Worm (Caenorhabditis elegans): Measurements from ENCODE around the gene eif-2Bgamma.

The eif-2Bgamma gene

DNA sequence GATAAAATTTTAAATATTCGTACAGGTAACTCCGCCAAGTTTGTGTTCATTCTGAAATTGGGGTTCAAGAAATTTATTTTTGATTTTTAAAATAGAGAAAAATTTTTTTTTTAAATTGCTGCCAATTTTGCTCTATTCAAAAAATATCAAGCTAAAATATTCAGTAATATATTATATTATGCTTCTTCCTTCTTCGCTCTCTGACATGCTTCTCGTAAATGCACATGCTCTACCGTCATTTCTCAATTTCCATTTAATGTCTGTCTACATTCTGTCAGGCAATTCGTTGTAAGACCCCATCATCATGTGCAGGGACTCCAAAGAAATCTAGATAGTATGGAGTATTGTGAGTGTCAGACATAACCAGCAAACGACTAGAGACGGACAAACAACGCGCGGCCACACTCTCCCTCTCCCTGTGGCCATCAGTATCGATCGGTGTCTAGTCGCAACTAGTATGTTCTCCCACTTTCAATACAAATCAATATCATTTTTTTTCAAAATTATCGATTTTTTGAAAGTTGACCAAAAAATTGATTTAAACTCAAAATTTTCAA, 16.1 kb downstream of the eif-2Bgamma start, which contains the start of the genes malt-1 and ceh-38 (continued):
- peak; percentile 77 for TF ChIP-seq vab-7 (GFP tag; IDR thresholded peaks at IDR 0.05)
- peak; percentile 89 for TF ChIP-seq duxl-1 (tag; optimal IDR thresholded peaks at IDR 0.05; ENCODE audit: poor library complexity)
- peak; percentile 34; the same call in 1 of the 2 replicates for TF ChIP-seq lin-29 (GFP tag; IDR thresholded peaks at IDR 0.05)
- peak; percentile 88 for TF ChIP-seq lin-13 (GFP tag; optimal IDR thresholded peaks at IDR 0.05)
- no peak for TF ChIP-seq Y48G9A.11 (GFP tag; IDR thresholded peaks at IDR 0.05)
- TF ChIP-seq nhr-10 (tag; optimal IDR thresholded peaks at IDR 0.05) = peak; percentile 68
- TF ChIP-seq zag-1 (tag; optimal IDR thresholded peaks at IDR 0.05) = peak; percentile 18
- peak; percentile 78 for TF ChIP-seq nhr-102 (tag; optimal IDR thresholded peaks at IDR 0.05)
- peak; percentile 89 for TF ChIP-seq dmd-6 (GFP tag; IDR thresholded peaks at IDR 0.05)
- peak; percentile 83 for TF ChIP-seq dpl-1 (GFP tag; optimal IDR thresholded peaks at IDR 0.05)
- TF ChIP-seq egl-27 (tag; optimal IDR thresholded peaks at IDR 0.05) = no peak
- TF ChIP-seq mes-2 (tag; optimal IDR thresholded peaks at IDR 0.05; ENCODE audit: poor library complexity, severe bottlenecking) = peak; percentile 95
- peak; percentile 83 for TF ChIP-seq nhr-48 (tag; optimal IDR thresholded peaks at IDR 0.05)
- no peak for TF ChIP-seq nhr-237 (tag; optimal IDR thresholded peaks at IDR 0.05)
- no peak for TF ChIP-seq F49E8.2 (tag; optimal IDR thresholded peaks at IDR 0.05; ENCODE audit: borderline replicate concordance)
- no peak for TF ChIP-seq dmd-8 (GFP tag; IDR thresholded peaks at IDR 0.05)
- no peak for TF ChIP-seq zfp-3 (GFP tag; conservative IDR thresholded peaks at IDR 0.05)
- no peak for TF ChIP-seq daf-12 (tag; optimal IDR thresholded peaks at IDR 0.05)
- TF ChIP-seq F10B5.3 (tag; optimal IDR thresholded peaks at IDR 0.05) = peak; percentile 74
- TF ChIP-seq D1046.2 (GFP tag; IDR thresholded peaks at IDR 0.05) = no peak
- TF ChIP-seq ztf-7 (tag; optimal IDR thresholded peaks at IDR 0.05) = peak; percentile 77
- TF ChIP-seq sdz-12 (GFP tag; optimal IDR thresholded peaks at IDR 0.05) = no peak
- peak; percentile 98 for TF ChIP-seq nhr-11 (tag; optimal IDR thresholded peaks at IDR 0.05)
- TF ChIP-seq hlh-11 (tag; optimal IDR thresholded peaks at IDR 0.05) = peak; percentile 96
- no peak for TF ChIP-seq set-16 (GFP tag; IDR thresholded peaks at IDR 0.05)
- TF ChIP-seq ZK546.5 (tag; optimal IDR thresholded peaks at IDR 0.05) = peak in 1 of 2 experiments; percentile 60
- TF ChIP-seq nhr-111 (GFP tag; optimal IDR thresholded peaks at IDR 0.05) = no peak
- peak; percentile 16 for TF ChIP-seq unc-130 (GFP tag; optimal IDR thresholded peaks at IDR 0.05)
- TF ChIP-seq F26F4.8 (GFP tag; conservative IDR thresholded peaks at IDR 0.05) = no peak
- peak; percentile 88 for TF ChIP-seq ctbp-1 (GFP tag; IDR thresholded peaks at IDR 0.05)
- no peak for TF ChIP-seq ceh-28 (tag; optimal IDR thresholded peaks at IDR 0.05)
- no peak for TF ChIP-seq Y5F2A.4 (GFP tag; optimal IDR thresholded peaks at IDR 0.05)
- TF ChIP-seq lin-1 (GFP tag; IDR thresholded peaks at IDR 0.05) = peak; percentile 47; the same call in 1 of the 2 replicates
- TF ChIP-seq mxl-2 (GFP tag; conservative IDR thresholded peaks at IDR 0.05) = no peak
- TF ChIP-seq tag-97 (GFP tag; IDR thresholded peaks at IDR 0.05) = no peak
- TF ChIP-seq T20F7.1 (GFP tag; optimal IDR thresholded peaks at IDR 0.05) = peak; percentile 88
- peak; percentile 77 for TF ChIP-seq zip-2 (tag; optimal IDR thresholded peaks at IDR 0.05)
- peak; percentile 95 for TF ChIP-seq nhr-6 (tag; optimal IDR thresholded peaks at IDR 0.05)
- TF ChIP-seq ceh-20 (GFP tag; IDR thresholded peaks at IDR 0.05) = peak; percentile 88
- no peak for TF ChIP-seq ama-1 (optimal IDR thresholded peaks at IDR 0.05)
- peak; percentile 35 to 84 for TF ChIP-seq hif-1 (tag; optimal IDR thresholded peaks at IDR 0.05)
- peak; percentile 65 for TF ChIP-seq R02D3.7 (tag; optimal IDR thresholded peaks at IDR 0.05)
- peak; percentile 96 for TF ChIP-seq rbr-2 (tag; optimal IDR thresholded peaks at IDR 0.05)
- TF ChIP-seq snpc-1.2 (GFP tag; IDR thresholded peaks at IDR 0.05) = no peak
- no peak for TF ChIP-seq Y105C5A.15 (GFP tag; IDR thresholded peaks at IDR 0.05)
- TF ChIP-seq lir-3 (tag; optimal IDR thresholded peaks at IDR 0.05) = no peak
- no peak for TF ChIP-seq ztf-11 (tag; optimal IDR thresholded peaks at IDR 0.05)
- peak; percentile 12 for TF ChIP-seq spr-3 (GFP tag; optimal IDR thresholded peaks at IDR 0.05)
- peak; percentile 93 for TF ChIP-seq mxl-3 (GFP tag; optimal IDR thresholded peaks at IDR 0.05)
- TF ChIP-seq ceh-62 (tag; optimal IDR thresholded peaks at IDR 0.05) = no peak
- no peak for TF ChIP-seq Y75B8A.6 (GFP tag; IDR thresholded peaks at IDR 0.05)
